Fruit fly (Drosophila melanogaster): Measurements from ENCODE around the gene CG34328.
A peak's percentile ranks its signal among the peaks of the same experiment; 100 is the strongest.

Gene CG34328

dm6 chrX:18367806-18368643, 31.8 kb downstream of the CG34328 start (continued):
- peak; percentile 81 for TF ChIP-seq CG7786 (GFP tag; optimal IDR thresholded peaks at IDR 0.05)
- TF ChIP-seq jing (GFP tag; optimal IDR thresholded peaks at IDR 0.05), result peak; percentile 37
- TF ChIP-seq Adf1 (GFP tag; IDR thresholded peaks at IDR 0.05), result peak; percentile 46; the same call in 1 of the 2 replicates
- peak; percentile 87 for TF ChIP-seq sug (tag; optimal IDR thresholded peaks at IDR 0.05)
- TF ChIP-seq CG11695 (GFP tag; IDR thresholded peaks at IDR 0.05), result 0 out of 3 replicates have a peak, but pooled peaks have one; percentile 24
- TF ChIP-seq hbn (GFP tag; IDR thresholded peaks at IDR 0.05; ENCODE audit: partially characterized antibody), result no peak
- peak; percentile 56 for TF ChIP-seq CG10979 (tag; optimal IDR thresholded peaks at IDR 0.05)
- peak; percentile 63 for TF ChIP-seq CG10321 (GFP tag; IDR thresholded peaks at IDR 0.05)
- TF ChIP-seq br (optimal IDR thresholded peaks at IDR 0.05), result no peak
- peak; percentile 49 for TF ChIP-seq oc (tag; optimal IDR thresholded peaks at IDR 0.05)
- peak; percentile 78 for TF ChIP-seq Antp (GFP tag; optimal IDR thresholded peaks at IDR 0.05)
- TF ChIP-seq CG7372 (GFP tag; IDR thresholded peaks at IDR 0.05), result peak; percentile 32
- no peak for TF ChIP-seq eve (GFP tag; optimal IDR thresholded peaks at IDR 0.05)
- peak; percentile 61; the same call in 2 of the 3 replicates for TF ChIP-seq CG11560 (tag; IDR thresholded peaks at IDR 0.05)
- peak; percentile 74 for TF ChIP-seq CG12071 (GFP tag; optimal IDR thresholded peaks at IDR 0.05)
- TF ChIP-seq Sin3A (optimal IDR thresholded peaks at IDR 0.05), result no peak
- no peak for TF ChIP-seq bbx (GFP tag; IDR thresholded peaks at IDR 0.05; ENCODE audit: partially characterized antibody)
- TF ChIP-seq chinmo (GFP tag; IDR thresholded peaks at IDR 0.05; ENCODE audit: partially characterized antibody), result no peak
- TF ChIP-seq Dp (GFP tag; optimal IDR thresholded peaks at IDR 0.05), result no peak
- TF ChIP-seq CG17186 (GFP tag; optimal IDR thresholded peaks at IDR 0.05), result no peak
- peak; percentile 66 for TF ChIP-seq CG12155 (GFP tag; optimal IDR thresholded peaks at IDR 0.05)
- TF ChIP-seq Ada2b (GFP tag; IDR thresholded peaks at IDR 0.05), result peak; percentile 79
- peak; percentile 38 for TF ChIP-seq Hsf (GFP tag; optimal IDR thresholded peaks at IDR 0.05)
- no peak for TF ChIP-seq ro (GFP tag; IDR thresholded peaks at IDR 0.05)
- peak; percentile 62 for TF ChIP-seq CG17385 (GFP tag; optimal IDR thresholded peaks at IDR 0.05)
- TF ChIP-seq klu (GFP tag; IDR thresholded peaks at IDR 0.05), result peak; percentile 24; the same call in 1 of the 2 replicates
- TF ChIP-seq CG10431 (GFP tag; optimal IDR thresholded peaks at IDR 0.05), result peak; percentile 21
- peak; percentile 69; the same call in 2 of the 3 replicates for TF ChIP-seq gce (GFP tag; IDR thresholded peaks at IDR 0.05)
- TF ChIP-seq D19B (GFP tag; optimal IDR thresholded peaks at IDR 0.05), result peak; percentile 7
- TF ChIP-seq row (GFP tag; IDR thresholded peaks at IDR 0.05), result peak; percentile 87
- no peak for TF ChIP-seq sima (GFP tag; optimal IDR thresholded peaks at IDR 0.05)
- peak; percentile 80 for TF ChIP-seq sens (GFP tag)
- TF ChIP-seq Taf1 (GFP tag; IDR thresholded peaks at IDR 0.05), result peak; percentile 80
- TF ChIP-seq CG2712 (tag; optimal IDR thresholded peaks at IDR 0.05), result peak; percentile 52
- TF ChIP-seq bab2 (GFP tag; optimal IDR thresholded peaks at IDR 0.05), result peak; percentile 75
- TF ChIP-seq fd3F (GFP tag; optimal IDR thresholded peaks at IDR 0.05), result peak; percentile 43
- peak; percentile 97 for TF ChIP-seq Ets65A (GFP tag)
- peak; percentile 53 for TF ChIP-seq CG1832 (GFP tag; optimal IDR thresholded peaks at IDR 0.05)
- TF ChIP-seq psq (GFP tag; optimal IDR thresholded peaks at IDR 0.05), result no peak
- peak; percentile 88 for TF ChIP-seq slbo (GFP tag; IDR thresholded peaks at IDR 0.05)
- peak; percentile 75 for TF ChIP-seq bcd (GFP tag; optimal IDR thresholded peaks at IDR 0.05)
- TF ChIP-seq dan (GFP tag; IDR thresholded peaks at IDR 0.05), result no peak
- peak; percentile 47 for TF ChIP-seq NK7.1 (GFP tag; optimal IDR thresholded peaks at IDR 0.05)
- peak; percentile 45 to 61 for TF ChIP-seq Hr51 (GFP tag; optimal IDR thresholded peaks at IDR 0.05)
- TF ChIP-seq ATbp (GFP tag; optimal IDR thresholded peaks at IDR 0.05), result peak; percentile 75
- TF ChIP-seq da (GFP tag; optimal IDR thresholded peaks at IDR 0.05), result no peak
- TF ChIP-seq CG3838 (GFP tag; optimal IDR thresholded peaks at IDR 0.05), result no peak
- TF ChIP-seq gcm (GFP tag; optimal IDR thresholded peaks at IDR 0.05), result no peak
- TF ChIP-seq jigr1 (GFP tag; IDR thresholded peaks at IDR 0.05), result no peak
- no peak for TF ChIP-seq CG7745 (tag; optimal IDR thresholded peaks at IDR 0.05)

All from whole organism, embryonic.